Fruit fly (Drosophila melanogaster): ENCODE results near the gene CG17186.

Gene CG17186

dm6 chr3R:19905932-19906439, 28.7 kb upstream of the CG17186 start:
- TF ChIP-seq CoRest (tag; optimal IDR thresholded peaks at IDR 0.05) (peak; percentile 79), CG17359 (tag; optimal IDR thresholded peaks at IDR 0.05) (peak; percentile 77), CG6254 (GFP tag; optimal IDR thresholded peaks at IDR 0.05) (peak; percentile 74), fu2 (GFP tag; optimal IDR thresholded peaks at IDR 0.05) (peak; percentile 83), CG11093 (GFP tag; IDR thresholded peaks at IDR 0.05) (peak; percentile 67; the same call in 2 of the 3 replicates), pb (GFP tag; optimal IDR thresholded peaks at IDR 0.05) (peak; percentile 63), Dip3 (GFP tag; optimal IDR thresholded peaks at IDR 0.05) (peak; percentile 86), salm (tag; optimal IDR thresholded peaks at IDR 0.05) (no peak), h (optimal IDR thresholded peaks at IDR 0.05) (no peak), gce (GFP tag; IDR thresholded peaks at IDR 0.05) (peak; percentile 69; the same call in 1 of the 3 replicates), Six4 (GFP tag; optimal IDR thresholded peaks at IDR 0.05) (peak; percentile 26), CG7786 (GFP tag; optimal IDR thresholded peaks at IDR 0.05) (peak; percentile 85), sim (GFP tag; IDR thresholded peaks at IDR 0.05) (peak; percentile 61), emc (GFP tag; optimal IDR thresholded peaks at IDR 0.05) (peak; percentile 4), oc (tag; optimal IDR thresholded peaks at IDR 0.05) (peak; percentile 44), bab2 (GFP tag; optimal IDR thresholded peaks at IDR 0.05) (peak; percentile 89), Usf (GFP tag; optimal IDR thresholded peaks at IDR 0.05) (peak; percentile 69), p53 (GFP tag; optimal IDR thresholded peaks at IDR 0.05) (no peak), Lpt (GFP tag; optimal IDR thresholded peaks at IDR 0.05) (no peak), vnd (GFP tag; IDR thresholded peaks at IDR 0.05; ENCODE audit: partially characterized antibody) (no peak), YL-1 (GFP tag; optimal IDR thresholded peaks at IDR 0.05) (peak; percentile 39), HLHmδ (GFP tag; optimal IDR thresholded peaks at IDR 0.05) (peak; percentile 55), dimm (GFP tag; IDR thresholded peaks at IDR 0.05) (peak; percentile 31; the same call in 1 of the 2 replicates), CG2712 (tag; optimal IDR thresholded peaks at IDR 0.05) (peak; percentile 75), ash1 (GFP tag; optimal IDR thresholded peaks at IDR 0.05) (no peak), CG7271 (tag; optimal IDR thresholded peaks at IDR 0.05) (no peak), fd96Cb (tag; optimal IDR thresholded peaks at IDR 0.05) (peak; percentile 49), CG34224 (GFP tag; IDR thresholded peaks at IDR 0.05; ENCODE audit: partially characterized antibody) (no peak), CG10431 (GFP tag; optimal IDR thresholded peaks at IDR 0.05) (no peak), bcd (GFP tag; optimal IDR thresholded peaks at IDR 0.05) (peak; percentile 81), D19A (tag; optimal IDR thresholded peaks at IDR 0.05) (peak; percentile 38), trh (GFP tag; optimal IDR thresholded peaks at IDR 0.05) (no peak), Lhr (GFP tag; optimal IDR thresholded peaks at IDR 0.05) (peak; percentile 11), dpn (GFP tag; optimal IDR thresholded peaks at IDR 0.05) (peak; percentile 71 to 89), CG5180 (GFP tag; optimal IDR thresholded peaks at IDR 0.05) (peak; percentile 49), pum (GFP tag; optimal IDR thresholded peaks at IDR 0.05) (no peak), gro (GFP tag; optimal IDR thresholded peaks at IDR 0.05) (peak; percentile 87), pho (GFP tag; optimal IDR thresholded peaks at IDR 0.05) (peak; percentile 82), CG9609 (GFP tag; optimal IDR thresholded peaks at IDR 0.05) (peak; percentile 79), zf30C (GFP tag; optimal IDR thresholded peaks at IDR 0.05) (no peak), CG8388 (GFP tag; optimal IDR thresholded peaks at IDR 0.05) (peak; percentile 61), CG7987 (GFP tag; optimal IDR thresholded peaks at IDR 0.05) (peak; percentile 35), ap (GFP tag; IDR thresholded peaks at IDR 0.05) (peak; percentile 58), CG8478 (optimal IDR thresholded peaks at IDR 0.05) (no peak), nom (GFP tag; optimal IDR thresholded peaks at IDR 0.05) (peak; percentile 60), CG3995 (GFP tag; optimal IDR thresholded peaks at IDR 0.05) (peak; percentile 44), B-H1 (GFP tag; IDR thresholded peaks at IDR 0.05) (peak; percentile 76; the same call in 2 of the 3 replicates), CG8290 (GFP tag; optimal IDR thresholded peaks at IDR 0.05) (no peak), CG8290 (tag; optimal IDR thresholded peaks at IDR 0.05) (peak in 1 of 2 experiments; percentile 97), CG10462 (GFP tag; optimal IDR thresholded peaks at IDR 0.05) (peak; percentile 75), CG17361 (GFP tag; IDR thresholded peaks at IDR 0.05) (peak; percentile 70), CG13296 (GFP tag; optimal IDR thresholded peaks at IDR 0.05) (peak; percentile 73)

Data from whole organism, embryonic.